Worm (Caenorhabditis elegans) whole organism, late embryonic: ENCODE data around the gene srbc-22.

ENCODE experiments used
- C08G9.2 ChIP-seq: sonication (generic microtip); optimal IDR thresholded peaks from 2 replicates; lab custom pipeline; 2016; ENCODE audit warnings: mild to moderate bottlenecking, missing genetic modification characterization, moderate library complexity, missing compliant biosample characterization
- C38D4.7 ChIP-seq: fragments of 200-800 bp; sonication (Bioruptor generic); optimal IDR thresholded peaks from 2 replicates; lab custom pipeline; 2018; ENCODE audit warnings: mild to moderate bottlenecking, missing genetic modification characterization, moderate library complexity, missing compliant biosample characterization
- F13H6.1 ChIP-seq: sonication (generic microtip); optimal IDR thresholded peaks from 2 replicates; lab custom pipeline; 2016; ENCODE audit warnings: missing genetic modification characterization, missing compliant biosample characterization
- K02D7.2 ChIP-seq: sonication (generic microtip); optimal IDR thresholded peaks from 2 replicates; lab custom pipeline; 2017; ENCODE audit warnings: mild to moderate bottlenecking, missing genetic modification characterization, missing compliant biosample characterization
- K09A11.1 ChIP-seq: sonication (generic microtip); optimal IDR thresholded peaks from 2 replicates; lab custom pipeline; 2017; ENCODE audit warnings: antibody characterized with exemption, mild to moderate bottlenecking, missing genetic modification characterization, missing compliant biosample characterization; ENCODE audit not compliant: insufficient read depth
- Y22D7AL.16 ChIP-seq: sonication (generic microtip); optimal IDR thresholded peaks from 2 replicates; lab custom pipeline; 2016; ENCODE audit warnings: missing genetic modification characterization, missing compliant biosample characterization
- ahr-1 ChIP-seq: sonication (generic microtip); optimal IDR thresholded peaks from 2 replicates; lab custom pipeline; 2016; ENCODE audit warnings: missing genetic modification characterization, missing compliant biosample characterization
- ama-1 ChIP-seq: fragments of 150-350 bp; optimal IDR thresholded peaks from 2 replicates; lab custom pipeline; 2014
- ceh-18 ChIP-seq: sonication (generic microtip); optimal IDR thresholded peaks from 2 replicates; lab custom pipeline; 2016; ENCODE audit warnings: missing genetic modification characterization, missing compliant biosample characterization
- ceh-22 ChIP-seq: sonication (generic microtip); optimal IDR thresholded peaks from 2 replicates; lab custom pipeline; 2017; ENCODE audit warnings: missing biosample characterization, missing genetic modification characterization
- ceh-24 ChIP-seq: sonication (generic microtip); optimal IDR thresholded peaks from 2 replicates; lab custom pipeline; 2016; ENCODE audit warnings: mild to moderate bottlenecking, missing genetic modification characterization, missing compliant biosample characterization
- ceh-30 ChIP-seq: fragments of 150-350 bp; optimal IDR thresholded peaks from 2 replicates; lab custom pipeline; 2014; ENCODE audit warnings: missing biosample characterization, missing genetic modification characterization
- ceh-31 ChIP-seq: sonication (generic microtip); optimal IDR thresholded peaks from 2 replicates; lab custom pipeline; 2016; ENCODE audit warnings: missing genetic modification characterization, missing compliant biosample characterization
- ceh-34 ChIP-seq: sonication (generic microtip); optimal IDR thresholded peaks from 2 replicates; lab custom pipeline; 2016; ENCODE audit warnings: mild to moderate bottlenecking, missing genetic modification characterization, missing compliant biosample characterization
- ceh-48 ChIP-seq: sonication (generic microtip); optimal IDR thresholded peaks from 2 replicates; lab custom pipeline; 2016; ENCODE audit warnings: missing genetic modification characterization, inconsistent platforms, missing compliant biosample characterization
- ceh-6 ChIP-seq: fragments of 200-800 bp; sonication (Bioruptor generic); optimal IDR thresholded peaks from 2 replicates; lab custom pipeline; 2018; ENCODE audit warnings: mild to moderate bottlenecking, missing genetic modification characterization, missing compliant biosample characterization
- ceh-9 ChIP-seq: sonication (generic microtip); optimal IDR thresholded peaks from 2 replicates; lab custom pipeline; 2016; ENCODE audit warnings: mild to moderate bottlenecking, missing genetic modification characterization, inconsistent platforms, missing compliant biosample characterization
- che-1 ChIP-seq: sonication (generic microtip); optimal IDR thresholded peaks from 2 replicates; lab custom pipeline; 2016; ENCODE audit warnings: mild to moderate bottlenecking, missing genetic modification characterization, missing compliant biosample characterization
- dmd-4 ChIP-seq: sonication (generic microtip); optimal IDR thresholded peaks from 2 replicates; lab custom pipeline; 2016; ENCODE audit warnings: borderline replicate concordance, missing genetic modification characterization, missing compliant biosample characterization
- elt-2 ChIP-seq: sonication (generic microtip); optimal IDR thresholded peaks from 2 replicates; lab custom pipeline; 2016; ENCODE audit warnings: missing genetic modification reagents, missing genetic modification characterization, missing compliant biosample characterization
- ets-4 ChIP-seq: sonication (generic microtip); optimal IDR thresholded peaks from 2 replicates; lab custom pipeline; 2016; ENCODE audit warnings: missing genetic modification characterization, missing compliant biosample characterization
- fax-1 ChIP-seq: sonication (generic microtip); optimal IDR thresholded peaks from 2 replicates; lab custom pipeline; 2016; ENCODE audit warnings: missing genotype, missing genetic modification characterization, missing compliant biosample characterization
- gmeb-2 ChIP-seq: sonication (generic microtip); optimal IDR thresholded peaks from 2 replicates; lab custom pipeline; 2016; ENCODE audit warnings: missing genetic modification characterization, inconsistent platforms, missing compliant biosample characterization
- hlh-13 ChIP-seq: fragments of 200-800 bp; sonication (Bioruptor generic); optimal IDR thresholded peaks from 2 replicates; lab custom pipeline; 2018; ENCODE audit warnings: mild to moderate bottlenecking, missing genetic modification characterization, missing compliant biosample characterization
- hlh-15 ChIP-seq: sonication (generic microtip); optimal IDR thresholded peaks from 2 replicates; lab custom pipeline; 2016; ENCODE audit warnings: missing genetic modification characterization, missing compliant biosample characterization
- hlh-30 ChIP-seq: sonication (generic microtip); optimal IDR thresholded peaks from 2 replicates; lab custom pipeline; 2017; ENCODE audit warnings: antibody characterized with exemption, missing genetic modification characterization, missing compliant biosample characterization; ENCODE audit not compliant: insufficient read depth
- lim-6 ChIP-seq: sonication (generic microtip); optimal IDR thresholded peaks from 2 replicates; lab custom pipeline; 2016; ENCODE audit warnings: missing genetic modification characterization, missing compliant biosample characterization
- madf-2 ChIP-seq: sonication (generic microtip); optimal IDR thresholded peaks from 2 replicates; lab custom pipeline; 2017; ENCODE audit warnings: missing genetic modification characterization, missing compliant biosample characterization
- mec-3 ChIP-seq: sonication (generic microtip); optimal IDR thresholded peaks from 2 replicates; lab custom pipeline; 2016; ENCODE audit warnings: borderline replicate concordance, missing genetic modification characterization, missing compliant biosample characterization
- nfya-1 ChIP-seq: sonication (generic microtip); optimal IDR thresholded peaks from 2 replicates; lab custom pipeline; 2017; ENCODE audit warnings: missing genetic modification characterization, mild to moderate bottlenecking, missing compliant biosample characterization, antibody characterized with exemption, moderate library complexity
- nhr-11 ChIP-seq: fragments of 150-350 bp; optimal IDR thresholded peaks from 2 replicates; lab custom pipeline; 2014; ENCODE audit warnings: missing biosample characterization, missing genetic modification characterization
- nhr-232 ChIP-seq: sonication (generic microtip); optimal IDR thresholded peaks from 2 replicates; lab custom pipeline; 2016; ENCODE audit warnings: missing genetic modification characterization, missing compliant biosample characterization
- npax-4 ChIP-seq: sonication (generic microtip); optimal IDR thresholded peaks from 2 replicates; lab custom pipeline; 2016; ENCODE audit warnings: missing genetic modification characterization, missing compliant biosample characterization
- odd-2 ChIP-seq: sonication (generic microtip); optimal IDR thresholded peaks from 2 replicates; lab custom pipeline; 2017; ENCODE audit warnings: antibody characterized with exemption, mild to moderate bottlenecking, missing genetic modification characterization, missing compliant biosample characterization
- pag-3 ChIP-seq: sonication (generic microtip); optimal IDR thresholded peaks from 2 replicates; lab custom pipeline; 2016; ENCODE audit warnings: missing compliant biosample characterization, missing genetic modification characterization, borderline replicate concordance
- pax-1 ChIP-seq: fragments of 150-350 bp; optimal IDR thresholded peaks from 2 replicates; lab custom pipeline; 2014; ENCODE audit warnings: missing biosample characterization, missing genetic modification characterization
- pha-2 ChIP-seq: sonication (generic microtip); optimal IDR thresholded peaks from 2 replicates; lab custom pipeline; 2017; ENCODE audit warnings: mild to moderate bottlenecking, missing genetic modification characterization, missing compliant biosample characterization
- pha-4 ChIP-seq: fragments of 150-350 bp; optimal IDR thresholded peaks from 2 replicates; lab custom pipeline; 2018; ENCODE audit warnings: missing biosample characterization, missing genetic modification reagents, missing genetic modification characterization
- pqm-1 ChIP-seq: sonication (generic microtip); optimal IDR thresholded peaks from 2 replicates; lab custom pipeline; 2016; ENCODE audit warnings: missing genetic modification characterization, missing compliant biosample characterization
- pros-1 ChIP-seq: fragments of 150-350 bp; optimal IDR thresholded peaks from 2 replicates; lab custom pipeline; 2014; ENCODE audit warnings: missing biosample characterization, missing genetic modification reagents, missing genetic modification characterization
- rnt-1 ChIP-seq: sonication (generic microtip); optimal IDR thresholded peaks from 2 replicates; lab custom pipeline; 2016; ENCODE audit warnings: missing genetic modification characterization, missing compliant biosample characterization
- sdc-2 ChIP-seq: sonication (generic microtip); optimal IDR thresholded peaks from 2 replicates; lab custom pipeline; 2016; ENCODE audit warnings: missing genotype, missing genetic modification characterization, missing compliant biosample characterization
- sox-2 ChIP-seq: fragments of 200-800 bp; sonication (Bioruptor generic); IDR thresholded peaks from 2 replicates; pipeline ENCODE4 v1.3.6; 2022; ENCODE audit warnings: missing genetic modification reagents, missing genetic modification characterization, missing compliant biosample characterization
- sox-4 ChIP-seq: sonication (generic microtip); optimal IDR thresholded peaks from 2 replicates; lab custom pipeline; 2017; ENCODE audit warnings: mild to moderate bottlenecking, missing genetic modification characterization, inconsistent platforms, missing compliant biosample characterization
- syd-9 ChIP-seq: sonication (generic microtip); optimal IDR thresholded peaks from 2 replicates; lab custom pipeline; 2016; ENCODE audit warnings: mild to moderate bottlenecking, missing genetic modification characterization, moderate library complexity, missing compliant biosample characterization
- tbx-2 ChIP-seq: sonication (generic microtip); optimal IDR thresholded peaks from 2 replicates; lab custom pipeline; 2016; ENCODE audit warnings: missing genetic modification characterization, missing compliant biosample characterization
- tbx-7 ChIP-seq: sonication (generic microtip); optimal IDR thresholded peaks from 2 replicates; lab custom pipeline; 2016; ENCODE audit warnings: missing genotype, missing genetic modification characterization, missing compliant biosample characterization
- ttx-3 ChIP-seq: sonication (generic microtip); optimal IDR thresholded peaks from 2 replicates; lab custom pipeline; 2016; ENCODE audit warnings: missing genetic modification reagents, missing genetic modification characterization, missing compliant biosample characterization
- unc-3 ChIP-seq, 2 experiments: fragments of 200-800 bp in 1 of 2; sonication (Bioruptor generic) in 1 of 2; sonication (generic microtip) in 1 of 2; conservative IDR thresholded peaks in 1 of 2; optimal IDR thresholded peaks in 1 of 2; 2 replicates each; pipeline versions ENCODE4 v1.3.6 to Lab custom; 2016 to 2022; ENCODE audit warnings: missing compliant biosample characterization in 2 of 2, missing genetic modification characterization in 2 of 2, missing genetic modification reagents in 1 of 2
- unc-42 ChIP-seq: sonication (generic microtip); optimal IDR thresholded peaks from 2 replicates; lab custom pipeline; 2016; ENCODE audit warnings: missing genotype, missing genetic modification characterization, missing compliant biosample characterization
- unc-55 ChIP-seq: sonication (generic microtip); optimal IDR thresholded peaks from 2 replicates; lab custom pipeline; 2017; ENCODE audit warnings: missing biosample characterization, missing genetic modification reagents, missing genetic modification characterization
- unc-86 ChIP-seq: sonication (generic microtip); optimal IDR thresholded peaks from 2 replicates; lab custom pipeline; 2016; ENCODE audit warnings: missing genetic modification characterization, missing compliant biosample characterization
- ztf-16 ChIP-seq: sonication (generic microtip); optimal IDR thresholded peaks from 2 replicates; lab custom pipeline; 2017; ENCODE audit warnings: missing genetic modification characterization, missing compliant biosample characterization

Gene srbc-22

DNA sequence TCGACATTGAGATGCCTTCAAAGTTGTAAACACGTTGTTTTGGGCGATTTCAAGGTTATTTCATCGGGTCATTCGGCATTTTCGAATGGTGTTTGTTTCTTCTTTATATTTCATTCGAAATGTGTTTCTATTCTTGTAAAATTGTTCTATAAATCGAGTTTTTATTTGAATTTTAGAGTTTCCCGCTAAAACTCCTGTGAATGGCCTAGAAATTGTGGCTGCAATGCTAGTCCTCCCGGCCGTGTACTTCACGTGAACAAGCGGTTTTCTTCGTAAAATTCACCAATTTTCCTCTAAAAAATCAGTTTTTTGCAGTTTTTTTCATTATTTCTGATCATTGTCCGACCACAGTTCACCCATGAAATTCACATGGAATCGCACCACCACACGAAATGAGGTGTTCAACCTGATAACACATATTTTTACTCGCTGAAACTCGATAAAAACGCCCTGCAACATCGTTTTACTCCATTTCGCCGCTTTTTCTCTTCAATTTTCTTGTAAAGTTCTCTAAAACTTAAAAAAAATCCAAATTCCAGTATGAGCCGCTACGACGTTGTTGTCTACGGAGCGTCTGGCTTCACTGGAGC, 29.8 kb upstream of the srbc-22 start, which contains the start of gene ldp-1:
ldp-1 (plus strand) TSS at position 540 of the 590 bp plus-strand sequence.
- TF ChIP-seq hlh-13 (GFP tag; lab: Kevin White, UChicago): no peak
- TF ChIP-seq che-1 (tag; lab: Kevin White, UChicago): no peak
- no peak for TF ChIP-seq ztf-16
- no peak for TF ChIP-seq ahr-1 (tag; lab: Kevin White, UChicago)
- peak; percentile 25 for TF ChIP-seq unc-42 (tag; lab: Kevin White, UChicago)
- TF ChIP-seq ama-1: no peak
- no peak for TF ChIP-seq odd-2
- TF ChIP-seq unc-55 (GFP tag; lab: Kevin White, UChicago): no peak
- TF ChIP-seq pqm-1: no peak
- no peak for TF ChIP-seq ceh-18 (tag; lab: Kevin White, UChicago)
- TF ChIP-seq ceh-22 (tag; lab: Kevin White, UChicago): no peak
- TF ChIP-seq unc-86 (tag; lab: Kevin White, UChicago): no peak
- TF ChIP-seq ceh-9 (tag; lab: Kevin White, UChicago): no peak
- no peak for TF ChIP-seq K02D7.2 (tag; lab: Kevin White, UChicago)
- TF ChIP-seq ceh-24: no peak
- TF ChIP-seq rnt-1 (tag; lab: Kevin White, UChicago): peak; percentile 39
- no peak for TF ChIP-seq nhr-232 (tag; lab: Kevin White, UChicago)
- no peak for TF ChIP-seq Y22D7AL.16 (tag; lab: Kevin White, UChicago)
- TF ChIP-seq ceh-48: no peak
- no peak for TF ChIP-seq lim-6 (tag; lab: Kevin White, UChicago)
- TF ChIP-seq hlh-30: no peak
- TF ChIP-seq K09A11.1: no peak
- no peak for TF ChIP-seq sdc-2 (tag; lab: Kevin White, UChicago)
- no peak for TF ChIP-seq hlh-15 (tag; lab: Kevin White, UChicago)
- peak; percentile 69 for TF ChIP-seq mec-3 (tag; lab: Kevin White, UChicago)
- TF ChIP-seq ttx-3 (tag; lab: Kevin White, UChicago): no peak
- TF ChIP-seq dmd-4: no peak
- TF ChIP-seq sox-4: no peak
- peak; percentile 8 for TF ChIP-seq ceh-34
- peak; percentile 76 for TF ChIP-seq tbx-7 (tag; lab: Kevin White, UChicago)
- no peak for TF ChIP-seq ceh-30
- no peak for TF ChIP-seq gmeb-2
- peak; percentile 92 for TF ChIP-seq C08G9.2 (tag; lab: Kevin White, UChicago)
- TF ChIP-seq npax-4 (tag; lab: Kevin White, UChicago): no peak
- no peak for TF ChIP-seq unc-3 (GFP tag; conservative IDR thresholded peaks at IDR 0.05; lab: Robert Waterston, UW)
- peak; percentile 19 for TF ChIP-seq unc-3 (tag; optimal IDR thresholded peaks at IDR 0.05; lab: Kevin White, UChicago)
- peak; percentile 89 for TF ChIP-seq ceh-31 (tag; lab: Kevin White, UChicago)
- TF ChIP-seq nhr-11 (tag; lab: Kevin White, UChicago): no peak
- no peak for TF ChIP-seq pag-3 (tag; lab: Kevin White, UChicago)
- no peak for TF ChIP-seq sox-2 (GFP tag; lab: Robert Waterston, UW)
- TF ChIP-seq madf-2 (tag; lab: Kevin White, UChicago): no peak
- TF ChIP-seq fax-1 (tag; lab: Kevin White, UChicago): peak; percentile 55
- TF ChIP-seq ceh-6: no peak
- no peak for TF ChIP-seq C38D4.7
- TF ChIP-seq pha-2 (tag; lab: Kevin White, UChicago): no peak
- TF ChIP-seq elt-2: no peak
- TF ChIP-seq F13H6.1 (tag; lab: Kevin White, UChicago): no peak
- peak; percentile 70 for TF ChIP-seq tbx-2 (tag; lab: Kevin White, UChicago)
- TF ChIP-seq syd-9 (tag; lab: Kevin White, UChicago): no peak
- TF ChIP-seq pha-4 (tag; lab: Kevin White, UChicago): no peak
- TF ChIP-seq nfya-1 (tag; lab: Kevin White, UChicago): no peak
- peak; percentile 71 for TF ChIP-seq ets-4 (tag; lab: Kevin White, UChicago)
- no peak for TF ChIP-seq pros-1
- TF ChIP-seq pax-1 (tag; lab: Kevin White, UChicago): no peak
